Worm (Caenorhabditis elegans) whole organism, mixed stage, embryonic: Measurements from ENCODE around the gene gipc-2.

Experiments
- M03D4.4 ChIP-seq: sonication (generic microtip); optimal IDR thresholded peaks from 2 replicates; lab custom pipeline; 2017; ENCODE audit warnings: mild to moderate bottlenecking, missing genetic modification characterization, missing compliant biosample characterization
- bed-3 ChIP-seq: fragments of 200-800 bp; sonication (Bioruptor generic); optimal IDR thresholded peaks from 3 replicates; lab custom pipeline; 2018; ENCODE audit warnings: mild to moderate bottlenecking, missing genetic modification characterization, moderate library complexity, missing compliant biosample characterization
- blmp-1 ChIP-seq: fragments of 150-350 bp; optimal IDR thresholded peaks from 2 replicates; lab custom pipeline; 2014; ENCODE audit warnings: missing biosample characterization, missing genetic modification characterization
- ceh-39 ChIP-seq: fragments of 150-350 bp; optimal IDR thresholded peaks from 2 replicates; lab custom pipeline; 2014; ENCODE audit warnings: missing biosample characterization, missing genetic modification characterization
- ceh-43 ChIP-seq: fragments of 200-800 bp; sonication (Bioruptor generic); optimal IDR thresholded peaks from 2 replicates; lab custom pipeline; 2018; ENCODE audit warnings: mild to moderate bottlenecking, missing genetic modification characterization, moderate library complexity, missing compliant biosample characterization
- ceh-83 ChIP-seq: fragments of 200-800 bp; sonication (Bioruptor generic); optimal IDR thresholded peaks from 2 replicates; lab custom pipeline; 2018; ENCODE audit warnings: mild to moderate bottlenecking, missing genetic modification characterization, missing compliant biosample characterization
- ces-1 ChIP-seq: fragments of 150-350 bp; optimal IDR thresholded peaks from 2 replicates; lab custom pipeline; 2014; ENCODE audit warnings: missing biosample characterization, missing genetic modification reagents, missing genetic modification characterization
- cnd-1 ChIP-seq: fragments of 200-800 bp; sonication (Bioruptor generic); optimal IDR thresholded peaks from 2 replicates; lab custom pipeline; 2018; ENCODE audit warnings: mild to moderate bottlenecking, missing genetic modification characterization, missing compliant biosample characterization
- drap-1 ChIP-seq: fragments of 200-800 bp; sonication (Bioruptor generic); optimal IDR thresholded peaks from 3 replicates; lab custom pipeline; 2018; ENCODE audit warnings: mild to moderate bottlenecking, missing genetic modification characterization, missing compliant biosample characterization
- elt-1 ChIP-seq: sonication (generic microtip); optimal IDR thresholded peaks from 2 replicates; lab custom pipeline; 2017; ENCODE audit warnings: missing genetic modification characterization, mild to moderate bottlenecking, missing compliant biosample characterization, antibody characterized with exemption, moderate library complexity, borderline replicate concordance; ENCODE audit not compliant: insufficient read depth
- elt-3 ChIP-seq: fragments of 150-350 bp; optimal IDR thresholded peaks from 2 replicates; lab custom pipeline; 2014; ENCODE audit warnings: missing biosample characterization, missing genetic modification characterization
- flh-1 ChIP-seq: fragments of 200-800 bp; sonication (Bioruptor generic); optimal IDR thresholded peaks from 2 replicates; lab custom pipeline; 2018; ENCODE audit warnings: mild to moderate bottlenecking, missing genetic modification characterization, moderate library complexity, missing compliant biosample characterization
- ham-2 ChIP-seq: fragments of 200-800 bp; sonication (Bioruptor generic); optimal IDR thresholded peaks from 2 replicates; lab custom pipeline; 2018; ENCODE audit warnings: mild to moderate bottlenecking, missing genetic modification characterization, missing compliant biosample characterization
- hlh-1 ChIP-seq: fragments of 150-350 bp; optimal IDR thresholded peaks from 2 replicates; lab custom pipeline; 2014; ENCODE audit warnings: missing biosample characterization, missing genetic modification reagents, missing genetic modification characterization
- lin-13 ChIP-seq: fragments of 150-350 bp; optimal IDR thresholded peaks from 2 replicates; lab custom pipeline; 2014; ENCODE audit warnings: missing biosample characterization, missing genetic modification characterization
- lsy-2 ChIP-seq: fragments of 150-350 bp; optimal IDR thresholded peaks from 2 replicates; lab custom pipeline; 2014; ENCODE audit warnings: missing biosample characterization, missing genetic modification characterization
- mab-5 ChIP-seq: fragments of 150-350 bp; optimal IDR thresholded peaks from 2 replicates; lab custom pipeline; 2014; ENCODE audit warnings: missing biosample characterization, missing genetic modification characterization
- mep-1 ChIP-seq: fragments of 150-350 bp; optimal IDR thresholded peaks from 2 replicates; lab custom pipeline; 2017; ENCODE audit warnings: missing biosample characterization, missing genetic modification reagents, missing genetic modification characterization, inconsistent platforms
- mls-2 ChIP-seq: sonication (generic microtip); optimal IDR thresholded peaks from 2 replicates; lab custom pipeline; 2016; ENCODE audit warnings: mild to moderate bottlenecking, missing genetic modification characterization, moderate library complexity, missing compliant biosample characterization
- nhr-12 ChIP-seq: fragments of 150-350 bp; optimal IDR thresholded peaks from 2 replicates; lab custom pipeline; 2014; ENCODE audit warnings: missing biosample characterization, missing genetic modification characterization
- nhr-2 ChIP-seq: fragments of 150-350 bp; optimal IDR thresholded peaks from 2 replicates; lab custom pipeline; 2014; ENCODE audit warnings: missing biosample characterization, missing genetic modification characterization
- nhr-237 ChIP-seq: fragments of 150-350 bp; optimal IDR thresholded peaks from 2 replicates; lab custom pipeline; 2014; ENCODE audit warnings: missing biosample characterization, missing genetic modification characterization
- nhr-76 ChIP-seq: sonication (generic microtip); optimal IDR thresholded peaks from 2 replicates; lab custom pipeline; 2017; ENCODE audit warnings: missing biosample characterization, missing genetic modification characterization
- pha-4 ChIP-seq: fragments of 150-350 bp; optimal IDR thresholded peaks from 2 replicates; lab custom pipeline; 2018; ENCODE audit warnings: missing biosample characterization, missing genetic modification reagents, missing genetic modification characterization
- sem-2 ChIP-seq: fragments of 200-800 bp; sonication (Bioruptor generic); optimal IDR thresholded peaks from 2 replicates; lab custom pipeline; 2018; ENCODE audit warnings: mild to moderate bottlenecking, missing genetic modification characterization, missing compliant biosample characterization
- sptf-1 ChIP-seq: sonication (generic microtip); optimal IDR thresholded peaks from 2 replicates; lab custom pipeline; 2017; ENCODE audit warnings: mild to moderate bottlenecking, missing genetic modification characterization, moderate library complexity, missing compliant biosample characterization
- unc-39 ChIP-seq: fragments of 150-350 bp; optimal IDR thresholded peaks from 2 replicates; lab custom pipeline; 2014; ENCODE audit warnings: missing biosample characterization, missing genetic modification characterization
- unc-62 ChIP-seq: fragments of 150-350 bp; optimal IDR thresholded peaks from 2 replicates; lab custom pipeline; 2014; ENCODE audit warnings: missing biosample characterization, missing genetic modification reagents, missing genetic modification characterization
- zip-8 ChIP-seq: fragments of 150-350 bp; optimal IDR thresholded peaks from 2 replicates; lab custom pipeline; 2014; ENCODE audit warnings: missing biosample characterization, missing genetic modification characterization
- ztf-11 ChIP-seq: fragments of 150-350 bp; optimal IDR thresholded peaks from 2 replicates; lab custom pipeline; 2014; ENCODE audit warnings: missing biosample characterization, missing genetic modification characterization

The gipc-2 gene

DNA sequence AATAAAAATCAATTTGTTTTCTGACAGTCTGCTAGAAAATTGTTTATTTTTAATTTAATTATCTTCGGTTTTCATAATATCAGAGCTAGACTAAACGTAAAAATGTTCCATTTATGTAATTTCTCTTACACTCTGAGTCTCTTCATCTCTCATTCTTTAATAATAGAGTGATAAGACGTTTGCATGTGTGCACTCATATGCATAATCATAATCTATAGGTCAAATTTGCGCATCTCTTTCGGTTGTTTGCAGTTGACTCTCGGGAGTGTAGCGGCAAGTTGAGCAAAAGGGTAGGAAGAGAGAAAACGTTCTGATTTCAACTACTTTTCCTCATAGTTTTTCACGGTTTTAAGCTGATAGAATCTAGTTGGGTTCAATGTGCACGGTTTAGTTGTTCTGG lies 39.0 kb upstream of the gipc-2 start:
- TF ChIP-seq elt-1 (tag; lab: Kevin White, UChicago), result no peak
- no peak for TF ChIP-seq mab-5
- TF ChIP-seq lsy-2 (tag; lab: Kevin White, UChicago), result no peak
- no peak for TF ChIP-seq elt-3 (tag; lab: Kevin White, UChicago)
- TF ChIP-seq cnd-1 (tag; lab: Kevin White, UChicago), result no peak
- no peak for TF ChIP-seq nhr-12 (tag; lab: Kevin White, UChicago)
- no peak for TF ChIP-seq sptf-1 (tag; lab: Kevin White, UChicago)
- TF ChIP-seq pha-4 (tag; lab: Kevin White, UChicago), result no peak
- no peak for TF ChIP-seq flh-1 (GFP tag; lab: Kevin White, UChicago)
- no peak for TF ChIP-seq mep-1 (tag; lab: Kevin White, UChicago)
- no peak for TF ChIP-seq unc-62 (GFP tag; lab: Kevin White, UChicago)
- no peak for TF ChIP-seq ham-2 (GFP tag; lab: Kevin White, UChicago)
- TF ChIP-seq nhr-2 (tag; lab: Kevin White, UChicago), result no peak
- TF ChIP-seq ztf-11 (tag; lab: Kevin White, UChicago), result no peak
- TF ChIP-seq lin-13 (tag; lab: Kevin White, UChicago), result no peak
- TF ChIP-seq blmp-1, result no peak
- TF ChIP-seq mls-2 (tag; lab: Kevin White, UChicago), result no peak
- TF ChIP-seq nhr-237 (tag; lab: Kevin White, UChicago), result no peak
- no peak for TF ChIP-seq bed-3 (GFP tag; lab: Kevin White, UChicago)

DNA sequence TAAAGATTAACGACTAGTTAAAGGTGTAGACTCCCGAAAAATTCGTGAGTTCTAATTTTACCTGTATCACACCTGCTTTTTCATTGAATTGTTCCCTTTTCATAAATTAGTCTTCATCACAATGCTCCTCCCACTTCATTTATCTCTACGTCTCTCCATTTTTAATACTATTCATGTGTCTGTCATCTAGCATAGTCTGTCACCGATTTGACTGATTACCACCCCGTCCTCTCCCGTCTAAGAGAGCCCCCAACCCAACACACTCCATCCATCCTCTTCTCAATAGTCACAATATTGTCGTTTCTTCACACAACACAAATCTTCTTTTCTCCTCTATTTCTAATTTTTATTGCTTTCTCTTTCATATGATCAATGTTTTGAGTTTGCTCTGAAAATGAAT lies 37.7 kb upstream of the gipc-2 start:
- no peak for TF ChIP-seq ztf-11 (tag; lab: Kevin White, UChicago)
- peak; percentile 98 for TF ChIP-seq unc-62 (GFP tag; lab: Kevin White, UChicago)

DNA sequence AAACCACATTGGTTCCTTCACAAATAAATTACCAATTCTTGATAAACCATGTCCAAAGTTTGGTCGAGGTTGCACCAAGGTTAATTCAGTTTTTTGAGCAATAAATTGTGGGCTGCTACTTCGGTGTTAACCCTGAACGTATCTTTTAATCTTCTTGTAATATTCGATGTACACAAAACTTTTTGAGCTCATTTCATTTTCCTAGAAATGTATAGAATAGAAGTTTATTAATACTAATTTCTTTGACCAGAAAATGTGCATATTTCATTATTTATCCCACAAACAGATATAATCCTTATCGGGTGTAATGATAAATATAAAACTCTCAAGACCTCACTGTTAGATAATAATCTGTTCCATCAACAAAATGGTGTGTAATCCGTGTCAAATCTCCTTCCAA lies 36.5 kb upstream of the gipc-2 start:
- TF ChIP-seq ham-2 (GFP tag; lab: Kevin White, UChicago) (no peak), blmp-1 (no peak), drap-1 (GFP tag; lab: Kevin White, UChicago) (no peak), zip-8 (no peak), nhr-76 (no peak), hlh-1 (tag; lab: Kevin White, UChicago) (no peak), ceh-83 (no peak), bed-3 (GFP tag; lab: Kevin White, UChicago) (no peak), mls-2 (tag; lab: Kevin White, UChicago) (no peak), mab-5 (no peak), ces-1 (GFP tag; lab: Kevin White, UChicago) (no peak), unc-39 (tag; lab: Kevin White, UChicago) (no peak), pha-4 (tag; lab: Kevin White, UChicago) (no peak), sem-2 (GFP tag; lab: Kevin White, UChicago) (no peak), nhr-237 (tag; lab: Kevin White, UChicago) (no peak)

DNA sequence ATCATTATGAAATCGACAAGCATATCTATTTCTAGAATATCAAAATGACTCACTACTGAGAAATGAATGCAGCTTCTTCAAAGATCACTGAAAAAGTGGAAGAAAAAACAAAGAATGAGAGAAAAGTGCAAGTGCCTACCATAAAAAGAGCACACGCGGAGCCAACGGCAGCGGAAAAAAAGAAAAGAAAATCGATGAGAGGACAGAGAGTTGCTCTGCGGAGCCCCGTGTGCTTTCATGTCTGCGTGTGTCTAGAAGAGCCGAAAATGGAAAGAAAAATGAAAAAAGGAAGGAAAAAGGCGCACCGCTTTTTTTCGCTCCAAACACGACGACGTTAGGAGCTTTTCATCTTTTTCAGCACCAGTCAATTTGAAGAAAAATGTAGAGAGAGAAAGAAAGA lies 35.3 kb upstream of the gipc-2 start, which contains the start of gene ipla-7:
Gene ipla-7 (minus strand): TSS at position 122 of the 400 bp plus-strand sequence.
- TF ChIP-seq ceh-83 (no peak), ces-1 (GFP tag; lab: Kevin White, UChicago) (peak; percentile 22), ztf-11 (tag; lab: Kevin White, UChicago) (no peak), unc-39 (tag; lab: Kevin White, UChicago) (no peak), mab-5 (no peak)

DNA sequence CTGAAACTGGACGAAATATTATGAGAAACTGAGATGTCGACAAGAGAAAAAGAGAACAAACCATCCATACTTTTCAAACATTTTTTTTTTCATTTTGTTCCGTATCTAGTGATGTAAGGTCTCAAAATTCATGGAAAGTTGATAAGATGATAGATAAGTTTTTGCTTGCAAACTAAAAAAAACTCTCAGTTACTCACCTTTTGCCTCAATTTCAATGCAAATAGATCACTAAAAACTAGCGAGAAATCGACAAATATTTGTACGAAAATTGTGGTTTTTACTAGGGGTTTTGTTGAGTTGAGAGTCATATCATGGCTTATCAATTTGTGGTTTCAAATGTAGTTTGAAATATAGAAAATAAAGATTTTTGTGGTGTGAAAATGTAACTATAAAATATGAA lies 33.3 kb upstream of the gipc-2 start:
- TF ChIP-seq lsy-2 (tag; lab: Kevin White, UChicago), result no peak
- no peak for TF ChIP-seq ceh-43 (GFP tag; lab: Kevin White, UChicago)
- TF ChIP-seq unc-62 (GFP tag; lab: Kevin White, UChicago), result no peak
- no peak for TF ChIP-seq mls-2 (tag; lab: Kevin White, UChicago)
- no peak for TF ChIP-seq lin-13 (tag; lab: Kevin White, UChicago)
- TF ChIP-seq elt-3 (tag; lab: Kevin White, UChicago), result no peak
- no peak for TF ChIP-seq ham-2 (GFP tag; lab: Kevin White, UChicago)
- no peak for TF ChIP-seq M03D4.4 (tag; lab: Kevin White, UChicago)
- TF ChIP-seq ceh-39 (tag; lab: Kevin White, UChicago), result no peak
- no peak for TF ChIP-seq sem-2 (GFP tag; lab: Kevin White, UChicago)
